Fruit fly (Drosophila melanogaster) Kc167 (cell line): ENCODE measurements around the gene Mvl.

Source experiments
- Sin3A ChIP-seq: fragments of >200 bp; optimal IDR thresholded peaks from 2 replicates; lab custom pipeline; 2018; ENCODE audit warnings: missing external identifiers
- h ChIP-seq: fragments of >200 bp; optimal IDR thresholded peaks from 3 replicates; lab custom pipeline; 2018; ENCODE audit warnings: missing external identifiers
- insv ChIP-seq: fragments of >200 bp; optimal IDR thresholded peaks from 3 replicates; lab custom pipeline; 2018; ENCODE audit warnings: missing external identifiers
- psq ChIP-seq: fragments of >200 bp; optimal IDR thresholded peaks from 2 replicates; lab custom pipeline; 2017; ENCODE audit warnings: missing external identifiers
- ttk ChIP-seq: sonication (Bioruptor generic); optimal IDR thresholded peaks from 2 replicates; lab custom pipeline; 2017; ENCODE audit warnings: missing external identifiers

DNA sequence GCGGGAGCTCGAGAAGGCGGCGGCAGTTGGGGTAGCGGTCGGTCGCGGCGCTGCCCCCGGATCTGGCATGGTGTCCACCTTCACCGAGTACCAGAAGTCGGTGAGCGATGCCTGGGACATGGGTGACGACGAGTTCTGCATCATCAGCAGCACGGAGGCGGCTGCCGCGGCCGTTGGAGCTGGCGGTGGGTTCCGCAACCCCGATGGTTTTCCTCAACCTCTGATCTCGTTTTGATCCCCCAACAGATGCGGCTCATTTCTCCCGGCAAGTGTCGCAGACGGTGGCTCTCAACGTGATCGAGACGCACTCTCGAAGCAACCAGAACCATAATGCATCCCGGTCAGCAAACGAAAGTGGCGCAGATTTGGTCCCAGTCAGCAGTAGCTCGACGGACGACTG, 41.9 kb upstream of the Mvl start:
- TF ChIP-seq Sin3A (no peak), psq (lab: Kevin White, UChicago) (no peak), h (lab: Kevin White, UChicago) (no peak), ttk (lab: Kevin White, UChicago) (no peak), insv (lab: Kevin White, UChicago) (no peak)
